Worm (Caenorhabditis elegans) whole organism, L1 larva: ENCODE results near the gene T21D12.12.

Experiments used
- F16B12.6 ChIP-seq: fragments of 150-350 bp; optimal IDR thresholded peaks from 2 replicates; lab custom pipeline; 2014; ENCODE audit warnings: missing biosample characterization, missing genetic modification characterization
- alr-1 ChIP-seq: fragments of 200-800 bp; sonication (Bioruptor generic); optimal IDR thresholded peaks from 2 replicates; lab custom pipeline; 2018; ENCODE audit warnings: borderline replicate concordance, mild to moderate bottlenecking, missing genetic modification characterization, missing compliant biosample characterization
- lin-15B ChIP-seq: fragments of 150-350 bp; sonication (generic microtip); optimal IDR thresholded peaks from 3 replicates; lab custom pipeline; 2014; ENCODE audit warnings: missing biosample characterization, missing genetic modification characterization
- nhr-11 ChIP-seq: fragments of 150-350 bp; optimal IDR thresholded peaks from 2 replicates; lab custom pipeline; 2014; ENCODE audit warnings: missing biosample characterization, missing genetic modification characterization
- nhr-12 ChIP-seq: sonication (generic microtip); optimal IDR thresholded peaks from 2 replicates; lab custom pipeline; 2017; ENCODE audit warnings: missing biosample characterization, missing genetic modification characterization
- nhr-28 ChIP-seq: fragments of 150-350 bp; optimal IDR thresholded peaks from 2 replicates; lab custom pipeline; 2014; ENCODE audit warnings: missing biosample characterization, missing genetic modification characterization
- unc-98 ChIP-seq: fragments of 200-800 bp; sonication (Bioruptor generic); IDR thresholded peaks from 2 replicates; pipeline ENCODE4 v1.3.6; 2022; ENCODE audit warnings: missing genetic modification characterization, missing compliant biosample characterization

DNA sequence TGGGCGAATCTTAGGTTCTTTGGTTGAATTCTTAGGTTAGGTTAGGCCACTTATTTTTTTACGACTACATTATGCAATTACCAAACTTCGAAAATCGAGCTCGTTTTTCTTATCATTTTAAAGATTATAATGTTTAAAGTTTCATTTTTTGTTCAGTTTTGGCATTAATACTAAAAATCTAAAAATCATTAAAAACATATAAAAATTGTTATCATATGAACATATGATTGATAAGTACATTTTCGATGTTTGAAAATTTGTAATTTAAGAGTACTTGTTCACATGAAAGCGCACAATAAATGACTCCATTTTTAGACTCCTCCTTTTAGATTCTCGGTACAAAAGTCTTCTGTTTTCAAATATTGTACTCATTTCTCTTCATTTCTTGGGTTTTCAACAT lies 38.9 kb downstream of the T21D12.12 start:
- no peak for TF ChIP-seq unc-98
- no peak for TF ChIP-seq lin-15B
- no peak for TF ChIP-seq F16B12.6 (tag; lab: Kevin White, UChicago)
- TF ChIP-seq alr-1 (tag; lab: Kevin White, UChicago), result no peak
- no peak for TF ChIP-seq nhr-11 (tag; lab: Kevin White, UChicago)
- no peak for TF ChIP-seq nhr-28
- no peak for TF ChIP-seq nhr-12
